Worm (Caenorhabditis elegans) whole organism, midembryonic: ENCODE results near the gene F11G11.13.

Experiments
- T22C8.4 ChIP-seq: fragments of 200-800 bp; sonication (Bioruptor generic); IDR thresholded peaks from 2 replicates; pipeline ENCODE4 v1.3.6; 2022; ENCODE audit warnings: missing genetic modification characterization, missing compliant biosample characterization
- cog-1 ChIP-seq: sonication (generic microtip); optimal IDR thresholded peaks from 2 replicates; lab custom pipeline; 2016; ENCODE audit warnings: missing genetic modification characterization, missing compliant biosample characterization
- flt-1 ChIP-seq: fragments of 200-800 bp; sonication (Bioruptor generic); IDR thresholded peaks from 2 replicates; pipeline ENCODE4 v1.3.6; 2022; ENCODE audit warnings: missing genetic modification characterization, missing compliant biosample characterization
- klf-2 ChIP-seq: fragments of 200-800 bp; sonication (Bioruptor generic); conservative IDR thresholded peaks from 2 replicates; pipeline ENCODE4 v1.3.6; 2022; ENCODE audit warnings: missing genetic modification reagents, missing genetic modification characterization, missing compliant biosample characterization
- med-1 ChIP-seq: sonication (generic microtip); optimal IDR thresholded peaks from 2 replicates; lab custom pipeline; 2017; ENCODE audit warnings: missing genetic modification characterization, mild to moderate bottlenecking, missing compliant biosample characterization, antibody characterized with exemption, missing genetic modification reagents; ENCODE audit not compliant: insufficient read depth
- ref-1 ChIP-seq: fragments of 200-800 bp; sonication (Bioruptor generic); conservative IDR thresholded peaks from 2 replicates; pipeline ENCODE4 v1.3.6; 2022; ENCODE audit warnings: missing genetic modification reagents, missing genetic modification characterization, missing compliant biosample characterization
- tab-1 ChIP-seq: fragments of 200-800 bp; sonication (Bioruptor generic); IDR thresholded peaks from 2 replicates; pipeline ENCODE4 v1.3.6; 2022; ENCODE audit warnings: missing genetic modification characterization, missing compliant biosample characterization
- ztf-23 ChIP-seq: fragments of 200-800 bp; sonication (Bioruptor generic); IDR thresholded peaks from 2 replicates; pipeline ENCODE4 v1.3.6; 2022; ENCODE audit warnings: missing genetic modification reagents, missing genetic modification characterization, missing compliant biosample characterization
- ztf-29 ChIP-seq: fragments of 200-800 bp; sonication (Bioruptor generic); IDR thresholded peaks from 2 replicates; pipeline ENCODE4 v1.3.6; 2022; ENCODE audit warnings: missing genetic modification reagents, missing genetic modification characterization, missing compliant biosample characterization

F11G11.13 gene

DNA sequence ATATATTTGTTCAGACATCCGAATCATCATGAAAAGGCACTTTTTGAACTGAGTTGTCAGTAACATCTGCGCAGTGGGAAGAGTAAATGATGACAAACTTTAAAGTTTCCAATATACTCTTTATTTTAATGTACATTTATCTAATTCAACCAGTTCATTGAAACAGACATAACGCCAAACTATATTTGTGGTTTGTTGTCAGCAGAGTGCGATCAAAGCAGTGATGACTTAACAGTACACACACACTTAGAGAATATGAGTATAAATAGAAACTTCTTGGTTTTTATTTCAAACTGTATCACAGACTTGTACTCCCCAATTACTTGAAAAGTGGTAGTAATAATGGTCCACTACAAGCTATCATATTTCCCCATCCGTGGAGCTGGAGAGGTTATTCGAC lies 7.4 kb upstream of the F11G11.13 start, which contains the start of gene gst-8:
Gene gst-8 (plus strand): TSS at position 301 of the 400 bp plus-strand sequence.
- TF ChIP-seq ztf-23 (GFP tag; lab: Robert Waterston, UW) (no peak), ztf-29 (no peak), flt-1 (no peak), ref-1 (GFP tag; lab: Robert Waterston, UW) (no peak), tab-1 (GFP tag; lab: Robert Waterston, UW) (no peak), klf-2 (GFP tag; lab: Robert Waterston, UW) (no peak), cog-1 (no peak), med-1 (GFP tag; lab: Kevin White, UChicago) (no peak), T22C8.4 (no peak)

DNA sequence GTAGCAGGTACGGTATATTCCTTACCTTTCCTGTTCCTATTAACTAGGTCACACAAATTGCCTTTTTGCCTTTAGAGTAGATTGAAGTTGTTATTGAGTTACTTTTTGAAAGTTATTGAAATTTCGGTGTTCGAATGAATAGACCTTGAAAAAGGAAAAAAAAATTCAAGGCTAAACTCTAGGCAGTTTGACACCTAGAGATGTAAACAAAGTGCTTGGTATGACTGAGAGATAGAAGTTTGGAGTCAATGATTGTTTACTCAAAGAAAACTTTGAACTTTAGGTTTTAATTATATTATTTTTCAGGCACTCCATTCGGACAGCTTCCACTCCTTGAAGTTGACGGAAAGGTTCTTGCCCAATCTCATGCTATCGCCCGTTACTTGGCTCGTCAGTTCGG lies 6.5 kb upstream of the F11G11.13 start:
- TF ChIP-seq ztf-29, result no peak

DNA sequence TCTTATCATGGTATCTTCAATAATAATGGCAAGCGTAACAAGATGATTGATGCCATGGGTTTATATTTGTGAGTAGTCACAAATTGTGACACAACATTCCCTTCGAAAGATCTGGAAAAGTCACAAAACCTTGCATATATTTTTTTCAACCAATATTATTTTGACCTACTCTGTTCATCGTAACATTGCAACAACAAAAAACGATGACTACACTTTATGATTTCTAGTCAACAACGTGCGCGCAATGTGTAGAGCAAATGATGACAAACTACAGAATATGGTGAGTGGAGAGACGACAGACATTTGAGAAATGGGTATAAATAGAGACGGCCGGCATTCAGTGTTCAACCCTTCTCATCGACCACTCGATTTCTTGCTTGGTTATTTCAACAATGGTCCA lies 5.7 kb upstream of the F11G11.13 start, which contains the start of gene gst-7:
Gene gst-7 (plus strand): TSS at position 336 of the 400 bp plus-strand sequence.
- TF ChIP-seq flt-1, result no peak
- no peak for TF ChIP-seq cog-1
- TF ChIP-seq tab-1 (GFP tag; lab: Robert Waterston, UW), result no peak
- TF ChIP-seq ref-1 (GFP tag; lab: Robert Waterston, UW), result no peak
- TF ChIP-seq ztf-29, result no peak
- TF ChIP-seq T22C8.4, result no peak
- no peak for TF ChIP-seq ztf-23 (GFP tag; lab: Robert Waterston, UW)
- TF ChIP-seq klf-2 (GFP tag; lab: Robert Waterston, UW), result no peak
- no peak for TF ChIP-seq med-1 (GFP tag; lab: Kevin White, UChicago)

DNA sequence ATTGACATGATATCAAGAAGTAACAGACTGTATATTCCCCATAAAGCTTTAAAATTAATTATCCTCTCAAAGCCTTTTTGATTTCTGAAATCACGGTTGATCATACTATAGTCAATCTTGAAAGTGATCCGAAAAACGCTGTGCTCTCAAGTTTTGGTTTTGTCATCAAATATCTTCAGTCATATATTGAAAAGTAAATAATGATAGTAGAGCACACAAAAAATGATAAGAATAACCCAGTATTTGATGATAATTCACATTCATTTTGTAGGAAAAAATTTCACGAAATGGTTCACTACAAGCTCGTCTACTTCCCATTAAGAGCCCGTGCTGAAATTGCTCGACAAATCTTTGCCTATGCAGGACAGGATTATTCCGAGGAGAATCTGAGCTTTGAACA lies 3.6 kb upstream of the F11G11.13 start, which contains the start of gene gst-6:
Gene gst-6 (plus strand): TSS at position 263 of the 400 bp plus-strand sequence.
- no peak for TF ChIP-seq T22C8.4
- no peak for TF ChIP-seq klf-2 (GFP tag; lab: Robert Waterston, UW)
- no peak for TF ChIP-seq ztf-23 (GFP tag; lab: Robert Waterston, UW)
- TF ChIP-seq flt-1, result no peak
- no peak for TF ChIP-seq ref-1 (GFP tag; lab: Robert Waterston, UW)
- no peak for TF ChIP-seq ztf-29
- TF ChIP-seq med-1 (GFP tag; lab: Kevin White, UChicago), result no peak
- TF ChIP-seq cog-1, result no peak
- no peak for TF ChIP-seq tab-1 (GFP tag; lab: Robert Waterston, UW)

DNA sequence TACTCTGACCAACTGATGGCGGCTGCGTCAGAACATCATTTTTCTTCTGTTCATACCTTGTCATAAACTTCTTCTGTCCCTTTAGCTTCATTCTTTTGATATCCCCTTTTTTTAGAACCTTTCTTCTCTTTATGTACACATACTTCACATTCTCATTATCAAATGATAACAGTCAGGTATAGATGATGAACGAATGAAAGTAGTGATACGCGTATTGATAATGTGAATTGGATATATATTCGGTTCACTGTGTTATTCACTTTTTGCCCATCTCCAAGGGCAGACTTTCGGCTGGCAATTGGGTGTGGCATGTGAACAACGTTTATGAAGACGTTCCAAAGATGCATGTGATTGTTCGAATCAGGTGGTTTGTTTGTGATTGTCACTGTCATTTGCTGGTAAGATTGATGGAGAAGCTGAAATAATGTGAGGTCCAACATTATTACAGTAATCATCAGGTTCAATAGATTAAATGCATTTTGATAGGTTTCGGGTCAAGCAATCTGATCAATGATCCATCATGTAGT lies 1.6 kb downstream of the F11G11.13 start, which contains the start of gene F11G11.15:
Gene F11G11.15 (plus strand): TSS at position 511 of the 527 bp plus-strand sequence.
- TF ChIP-seq med-1 (GFP tag; lab: Kevin White, UChicago), result no peak

DNA sequence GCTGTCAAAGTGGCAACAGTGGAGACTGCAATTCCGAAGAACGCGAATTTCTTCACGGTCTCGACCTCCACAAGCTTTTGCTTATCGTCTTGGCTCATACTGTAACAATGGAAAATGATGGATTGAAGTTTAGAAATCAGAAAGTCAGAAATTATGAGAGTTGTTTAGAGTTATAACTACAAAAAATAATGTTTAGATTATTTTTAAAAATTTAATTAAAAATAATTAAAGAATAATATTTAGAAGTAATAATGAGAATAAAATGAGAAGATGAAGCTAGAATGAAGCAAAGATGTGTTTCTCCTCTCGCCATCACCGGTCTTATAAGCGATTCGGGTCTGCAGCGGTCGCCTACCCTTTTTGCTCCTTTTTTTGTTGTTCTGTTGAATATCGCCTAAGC lies 3.0 kb downstream of the F11G11.13 start, which contains the start of gene col-73:
Gene col-73 (minus strand): TSS at position 101 of the 400 bp plus-strand sequence.
- TF ChIP-seq ztf-29, result no peak
- TF ChIP-seq klf-2 (GFP tag; lab: Robert Waterston, UW), result no peak
- no peak for TF ChIP-seq med-1 (GFP tag; lab: Kevin White, UChicago)
- no peak for TF ChIP-seq cog-1
- no peak for TF ChIP-seq tab-1 (GFP tag; lab: Robert Waterston, UW)
- no peak for TF ChIP-seq flt-1
- TF ChIP-seq ztf-23 (GFP tag; lab: Robert Waterston, UW), result no peak
- no peak for TF ChIP-seq T22C8.4
- no peak for TF ChIP-seq ref-1 (GFP tag; lab: Robert Waterston, UW)

DNA sequence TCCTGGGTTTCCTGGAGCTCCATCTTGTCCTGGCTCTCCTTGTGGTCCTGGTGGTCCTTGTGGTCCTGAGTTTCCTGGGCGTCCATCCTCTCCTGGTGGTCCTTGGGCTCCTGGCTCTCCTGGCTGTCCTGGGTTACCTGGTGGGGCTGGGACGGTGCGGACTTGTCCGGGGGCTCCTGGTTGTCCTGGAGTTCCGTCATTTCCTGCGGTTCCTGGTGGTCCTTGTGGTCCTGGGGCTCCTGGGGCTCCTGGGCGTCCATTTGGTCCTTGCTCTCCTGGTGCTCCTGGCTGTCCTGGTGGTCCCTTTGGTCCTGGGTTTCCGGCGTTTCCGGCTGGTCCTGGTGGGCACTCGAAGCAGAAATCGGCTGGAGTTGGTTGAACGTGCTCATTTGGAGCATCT lies 3.6 kb downstream of the F11G11.13 start:
- 0 out of 2 replicates have a peak, but pooled peaks have one; percentile 9 for TF ChIP-seq ref-1 (GFP tag; lab: Robert Waterston, UW)
- 0 out of 2 replicates have a peak, but pooled peaks have one; percentile 60 for TF ChIP-seq tab-1 (GFP tag; lab: Robert Waterston, UW)

DNA sequence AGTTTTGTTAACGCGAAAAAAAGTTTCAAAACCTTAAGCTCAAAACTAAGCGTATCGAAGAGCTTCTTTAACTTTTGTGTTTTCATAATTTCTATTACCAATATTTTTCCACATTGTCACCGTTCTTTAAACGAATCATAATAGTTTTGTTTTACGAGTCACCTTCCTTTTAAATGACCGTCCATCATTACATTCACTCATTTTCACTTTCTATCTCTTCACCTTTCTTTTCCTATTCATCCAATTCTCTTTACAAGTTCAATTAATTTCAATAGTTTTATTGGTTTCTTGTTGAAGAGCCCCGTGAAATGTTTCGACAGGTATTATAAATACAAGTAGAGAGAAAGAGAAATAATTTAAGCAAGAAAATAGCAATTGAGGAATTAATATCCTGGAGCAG lies 4.1 kb downstream of the F11G11.13 start:
- TF ChIP-seq tab-1 (GFP tag; lab: Robert Waterston, UW), result no peak
- no peak for TF ChIP-seq flt-1
- no peak for TF ChIP-seq ztf-29
- TF ChIP-seq klf-2 (GFP tag; lab: Robert Waterston, UW), result no peak
- TF ChIP-seq T22C8.4, result no peak
- no peak for TF ChIP-seq ref-1 (GFP tag; lab: Robert Waterston, UW)
- no peak for TF ChIP-seq ztf-23 (GFP tag; lab: Robert Waterston, UW)
- no peak for TF ChIP-seq med-1 (GFP tag; lab: Kevin White, UChicago)
- no peak for TF ChIP-seq cog-1

DNA sequence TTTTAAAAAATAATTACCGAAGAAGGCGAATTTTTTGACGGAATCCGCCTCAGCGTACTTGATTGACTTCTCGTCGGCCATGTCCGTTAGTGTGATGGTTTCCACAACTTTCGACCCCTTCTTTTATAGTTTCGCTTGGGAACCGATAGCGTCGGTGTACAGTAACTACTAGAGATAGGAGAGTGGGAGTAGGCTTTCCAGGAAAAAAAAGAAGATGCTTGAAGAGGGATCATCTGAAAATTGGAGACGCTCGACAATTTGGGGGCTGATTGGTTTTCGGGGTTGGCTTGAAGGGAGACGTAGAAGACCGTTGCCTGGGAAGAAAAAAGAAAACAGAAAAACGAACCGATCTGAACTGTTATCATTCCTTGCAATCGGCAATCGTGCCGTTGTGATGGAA lies 5.3 kb downstream of the F11G11.13 start, which contains the start of gene col-20:
Gene col-20 (minus strand): TSS at position 101 of the 400 bp plus-strand sequence.
- TF ChIP-seq ztf-29, result no peak

DNA sequence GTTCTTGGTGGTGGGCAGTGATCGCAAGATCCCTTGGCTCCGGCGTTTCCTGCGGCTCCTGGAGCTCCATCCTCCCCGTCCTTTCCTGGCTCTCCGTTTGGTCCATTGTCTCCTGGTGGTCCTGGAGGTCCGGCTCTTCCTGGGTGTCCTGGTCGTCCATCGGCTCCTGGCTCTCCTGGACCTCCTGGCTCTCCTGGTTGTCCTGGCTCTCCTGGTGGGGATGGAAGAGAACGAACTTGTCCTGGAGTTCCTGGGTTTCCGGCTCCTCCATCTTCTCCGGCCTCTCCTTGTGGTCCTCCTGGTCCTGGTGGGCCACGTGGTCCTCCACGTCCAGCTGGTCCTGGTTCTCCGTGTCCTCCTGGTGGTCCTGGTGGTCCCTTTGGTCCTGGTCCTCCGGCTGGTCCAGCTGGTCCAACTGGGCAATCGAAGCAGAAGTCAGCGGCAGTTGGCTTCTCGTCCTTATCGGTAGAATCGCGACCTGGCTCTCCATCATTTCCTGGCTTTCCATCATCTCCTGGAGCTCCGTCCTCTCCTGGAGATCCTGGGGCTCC lies 6.1 kb downstream of the F11G11.13 start:
- no peak for TF ChIP-seq tab-1 (GFP tag; lab: Robert Waterston, UW)
- no peak for TF ChIP-seq klf-2 (GFP tag; lab: Robert Waterston, UW)
- no peak for TF ChIP-seq ref-1 (GFP tag; lab: Robert Waterston, UW)
- no peak for TF ChIP-seq ztf-23 (GFP tag; lab: Robert Waterston, UW)
- no peak for TF ChIP-seq med-1 (GFP tag; lab: Kevin White, UChicago)
- TF ChIP-seq flt-1, result no peak
- no peak for TF ChIP-seq T22C8.4
- TF ChIP-seq cog-1, result no peak

DNA sequence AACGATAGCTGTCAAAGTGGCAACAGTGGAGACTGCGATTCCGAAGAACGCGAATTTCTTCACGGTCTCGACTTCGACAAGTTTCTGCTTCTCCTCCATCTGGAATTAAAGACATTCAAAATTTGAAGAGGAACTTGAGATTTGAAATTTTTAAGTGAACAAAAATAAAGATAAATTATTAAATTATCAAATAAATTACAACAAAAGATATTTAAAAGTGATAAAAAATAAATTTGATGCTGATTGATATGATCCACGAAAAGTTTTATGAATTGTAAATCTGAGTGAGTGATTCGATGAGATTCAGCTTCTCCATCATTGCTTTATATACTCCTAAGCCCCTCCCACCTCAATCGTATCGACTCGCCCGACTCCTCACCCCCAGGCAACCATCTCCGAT lies 8.5 kb downstream of the F11G11.13 start, which contains the start of gene col-17:
Gene col-17 (minus strand): TSS at position 101 of the 400 bp plus-strand sequence.
- TF ChIP-seq med-1 (GFP tag; lab: Kevin White, UChicago), result no peak
- no peak for TF ChIP-seq T22C8.4
- TF ChIP-seq ref-1 (GFP tag; lab: Robert Waterston, UW), result no peak
- TF ChIP-seq ztf-23 (GFP tag; lab: Robert Waterston, UW), result no peak
- TF ChIP-seq ztf-29, result no peak
- TF ChIP-seq flt-1, result no peak
- no peak for TF ChIP-seq klf-2 (GFP tag; lab: Robert Waterston, UW)
- no peak for TF ChIP-seq tab-1 (GFP tag; lab: Robert Waterston, UW)
- no peak for TF ChIP-seq cog-1
